Fruit fly (Drosophila melanogaster) whole organism: Measurements from ENCODE around the gene Ctl1.

Source experiments
- CG8478 ChIP-seq: fragments of >200 bp; optimal IDR thresholded peaks from 2 replicates; lab custom pipeline; 2018; ENCODE audit warnings: inconsistent platforms
- Dll ChIP-seq: fragments of >200 bp; optimal IDR thresholded peaks from 2 replicates; lab custom pipeline; 2017
- EcR ChIP-seq, 2 experiments: fragments of >200 bp; optimal IDR thresholded peaks; 2 replicates each; lab custom pipeline; 2017; ENCODE audit warnings: missing biosample characterization in 2 of 2, missing genetic modification characterization in 2 of 2, missing genetic modification reagents in 2 of 2
- pan ChIP-seq: fragments of >200 bp; optimal IDR thresholded peaks from 2 replicates; lab custom pipeline; 2017
- psq ChIP-seq: fragments of >200 bp; optimal IDR thresholded peaks from 2 replicates; lab custom pipeline; 2017

- TF ChIP-seq CG8478 (no peak), EcR (GFP tag; optimal IDR thresholded peaks at IDR 0.05; lab: Kevin White, UChicago) (no peak), pan (lab: Kevin White, UChicago) (no peak), Dll (lab: Kevin White, UChicago) (no peak), psq (no peak)
These were observed 14.4 kb downstream of the Ctl1 start, which contains the start of the genes CG15012 and Fdx2 for dm6 chr3L:4292120-4292697.
